Worm (Caenorhabditis elegans) whole organism, L2 larva: ENCODE data around the gene dpff-1.

Experiments used
- C34F6.9 ChIP-seq: fragments of 150-350 bp; optimal IDR thresholded peaks from 2 replicates; lab custom pipeline; 2014; ENCODE audit warnings: missing biosample characterization, missing genetic modification characterization
- F13H6.1 ChIP-seq: sonication (generic microtip); optimal IDR thresholded peaks from 2 replicates; lab custom pipeline; 2016; ENCODE audit warnings: missing genetic modification characterization, missing compliant biosample characterization
- R02D3.7 ChIP-seq: fragments of 150-350 bp; optimal IDR thresholded peaks from 2 replicates; lab custom pipeline; 2014; ENCODE audit warnings: missing biosample characterization, missing genetic modification characterization
- Y55F3AM.14 ChIP-seq: fragments of 200-800 bp; sonication (Bioruptor generic); optimal IDR thresholded peaks from 2 replicates; lab custom pipeline; 2018; ENCODE audit warnings: mild to moderate bottlenecking, missing genetic modification characterization, missing compliant biosample characterization
- ZK546.5 ChIP-seq: sonication (generic microtip); optimal IDR thresholded peaks from 2 replicates; lab custom pipeline; 2017; ENCODE audit warnings: missing biosample characterization, missing genetic modification characterization
- alr-1 ChIP-seq: fragments of 150-350 bp; optimal IDR thresholded peaks from 2 replicates; lab custom pipeline; 2014; ENCODE audit warnings: missing biosample characterization, missing genetic modification characterization
- aly-2 ChIP-seq: fragments of 150-350 bp; optimal IDR thresholded peaks from 2 replicates; lab custom pipeline; 2014; ENCODE audit warnings: missing biosample characterization, missing genetic modification characterization
- ama-1 ChIP-seq: fragments of 150-350 bp; optimal IDR thresholded peaks from 2 replicates; lab custom pipeline; 2018; ENCODE audit warnings: inconsistent platforms
- blmp-1 ChIP-seq: sonication (generic microtip); optimal IDR thresholded peaks from 2 replicates; lab custom pipeline; 2017; ENCODE audit warnings: missing genetic modification characterization, mild to moderate bottlenecking, missing compliant biosample characterization, antibody characterized with exemption, moderate library complexity; ENCODE audit not compliant: insufficient read depth
- ceh-16 ChIP-seq: fragments of 150-350 bp; optimal IDR thresholded peaks from 2 replicates; lab custom pipeline; 2014; ENCODE audit warnings: missing biosample characterization, missing genetic modification characterization
- ceh-82 ChIP-seq: fragments of 150-350 bp; optimal IDR thresholded peaks from 2 replicates; lab custom pipeline; 2014; ENCODE audit warnings: missing biosample characterization, missing genetic modification characterization
- crh-2 ChIP-seq: sonication (generic microtip); optimal IDR thresholded peaks from 2 replicates; lab custom pipeline; 2017; ENCODE audit warnings: missing biosample characterization, missing genetic modification characterization
- dmd-4 ChIP-seq: sonication (generic microtip); optimal IDR thresholded peaks from 2 replicates; lab custom pipeline; 2017; ENCODE audit warnings: missing biosample characterization, missing genetic modification characterization
- egl-27 ChIP-seq: sonication (generic microtip); optimal IDR thresholded peaks from 3 replicates; lab custom pipeline; 2017; ENCODE audit warnings: missing biosample characterization, missing genetic modification reagents, missing genetic modification characterization
- elt-1 ChIP-seq: fragments of 150-350 bp; optimal IDR thresholded peaks from 2 replicates; lab custom pipeline; 2014; ENCODE audit warnings: missing biosample characterization, missing genetic modification characterization
- elt-3 ChIP-seq: sonication (generic microtip); optimal IDR thresholded peaks from 2 replicates; lab custom pipeline; 2017; ENCODE audit warnings: missing biosample characterization, missing genetic modification characterization
- fos-1 ChIP-seq: fragments of 150-350 bp; optimal IDR thresholded peaks from 2 replicates; lab custom pipeline; 2014; ENCODE audit warnings: missing biosample characterization, missing genetic modification characterization
- gmeb-1 ChIP-seq: fragments of 150-350 bp; optimal IDR thresholded peaks from 2 replicates; lab custom pipeline; 2014; ENCODE audit warnings: missing biosample characterization, missing genetic modification characterization
- lin-11 ChIP-seq: fragments of 150-350 bp; sonication (generic microtip); optimal IDR thresholded peaks from 2 replicates; lab custom pipeline; 2014; ENCODE audit warnings: missing biosample characterization, missing genetic modification characterization, inconsistent platforms, mixed read lengths
- lin-13 ChIP-seq: fragments of 150-350 bp; optimal IDR thresholded peaks from 2 replicates; lab custom pipeline; 2014; ENCODE audit warnings: missing biosample characterization, missing genetic modification reagents, missing genetic modification characterization
- lin-39 ChIP-seq: fragments of 150-350 bp; optimal IDR thresholded peaks from 2 replicates; lab custom pipeline; 2014; ENCODE audit warnings: missing biosample characterization, missing genetic modification reagents, missing genetic modification characterization
- lsy-2 ChIP-seq, 2 experiments: fragments of 150-350 bp in 1 of 2; sonication (generic microtip) in 1 of 2; optimal IDR thresholded peaks; 2 replicates each; lab custom pipeline; 2014 to 2017; ENCODE audit warnings: missing biosample characterization in 2 of 2, missing genetic modification characterization in 2 of 2
- mab-5 ChIP-seq: fragments of 150-350 bp; optimal IDR thresholded peaks from 2 replicates; lab custom pipeline; 2014; ENCODE audit warnings: missing biosample characterization, missing genetic modification characterization
- mbf-1 ChIP-seq: sonication (generic microtip); optimal IDR thresholded peaks from 2 replicates; lab custom pipeline; 2017; ENCODE audit warnings: missing biosample characterization, missing genetic modification characterization
- mdl-1 ChIP-seq, 2 experiments: fragments of 150-350 bp in 1 of 2; sonication (generic microtip) in 1 of 2; optimal IDR thresholded peaks; 2 replicates each; lab custom pipeline; 2017; ENCODE audit warnings: missing biosample characterization in 2 of 2, missing genetic modification characterization in 2 of 2
- nhr-10 ChIP-seq: sonication (generic microtip); optimal IDR thresholded peaks from 2 replicates; lab custom pipeline; 2017; ENCODE audit warnings: missing biosample characterization, missing genetic modification characterization
- nhr-11 ChIP-seq: fragments of 150-350 bp; optimal IDR thresholded peaks from 2 replicates; lab custom pipeline; 2014; ENCODE audit warnings: missing biosample characterization, missing genetic modification characterization
- nhr-12 ChIP-seq: fragments of 150-350 bp; optimal IDR thresholded peaks from 2 replicates; lab custom pipeline; 2014; ENCODE audit warnings: missing biosample characterization, missing genetic modification characterization
- nhr-129 ChIP-seq: fragments of 150-350 bp; optimal IDR thresholded peaks from 2 replicates; lab custom pipeline; 2014; ENCODE audit warnings: missing biosample characterization, missing genetic modification characterization
- nhr-21 ChIP-seq: fragments of 150-350 bp; optimal IDR thresholded peaks from 2 replicates; lab custom pipeline; 2014; ENCODE audit warnings: missing biosample characterization, missing genetic modification characterization
- nhr-23 ChIP-seq: fragments of 150-350 bp; optimal IDR thresholded peaks from 2 replicates; lab custom pipeline; 2014; ENCODE audit warnings: missing biosample characterization, missing genetic modification reagents, missing genetic modification characterization
- nhr-237 ChIP-seq: fragments of 150-350 bp; optimal IDR thresholded peaks from 2 replicates; lab custom pipeline; 2014; ENCODE audit warnings: missing biosample characterization, missing genetic modification characterization
- nhr-25 ChIP-seq: fragments of 150-350 bp; sonication (generic microtip); optimal IDR thresholded peaks from 3 replicates; lab custom pipeline; 2014; ENCODE audit warnings: missing biosample characterization, missing genetic modification characterization
- nhr-6 ChIP-seq: fragments of 150-350 bp; optimal IDR thresholded peaks from 2 replicates; lab custom pipeline; 2014; ENCODE audit warnings: missing biosample characterization, missing genetic modification characterization
- nhr-77 ChIP-seq: fragments of 150-350 bp; optimal IDR thresholded peaks from 2 replicates; lab custom pipeline; 2014; ENCODE audit warnings: missing biosample characterization, missing genetic modification characterization
- peb-1 ChIP-seq: fragments of 150-350 bp; optimal IDR thresholded peaks from 2 replicates; lab custom pipeline; 2014; ENCODE audit warnings: missing biosample characterization, missing genetic modification characterization
- sem-4 ChIP-seq: fragments of 150-350 bp; optimal IDR thresholded peaks from 2 replicates; lab custom pipeline; 2014; ENCODE audit warnings: missing biosample characterization, missing genetic modification reagents, missing genetic modification characterization
- skn-1 ChIP-seq: sonication (generic microtip); optimal IDR thresholded peaks from 2 replicates; lab custom pipeline; 2017; ENCODE audit warnings: missing biosample characterization, missing genetic modification characterization
- sma-3 ChIP-seq: sonication (generic microtip); optimal IDR thresholded peaks from 2 replicates; lab custom pipeline; 2016; ENCODE audit warnings: missing genetic modification reagents, missing genetic modification characterization, missing compliant biosample characterization
- sma-9 ChIP-seq, 2 experiments: fragments of 150-350 bp in 1 of 2; sonication (generic microtip) in 1 of 2; optimal IDR thresholded peaks; 2 replicates each; lab custom pipeline; 2014 to 2016; ENCODE audit warnings: missing genetic modification characterization in 2 of 2, mild to moderate bottlenecking in 1 of 2, missing biosample characterization in 1 of 2, missing compliant biosample characterization in 1 of 2, missing genetic modification reagents in 1 of 2, moderate library complexity in 1 of 2
- snpc-4 ChIP-seq: fragments of 150-350 bp; optimal IDR thresholded peaks from 2 replicates; lab custom pipeline; 2014; ENCODE audit warnings: missing biosample characterization, missing genetic modification characterization
- unc-39 ChIP-seq: fragments of 150-350 bp; optimal IDR thresholded peaks from 2 replicates; lab custom pipeline; 2014; ENCODE audit warnings: missing biosample characterization, missing genetic modification characterization
- unc-55 ChIP-seq: fragments of 150-350 bp; sonication (generic microtip); optimal IDR thresholded peaks from 3 replicates; lab custom pipeline; 2014; ENCODE audit warnings: missing biosample characterization, missing genetic modification reagents, missing genetic modification characterization
- unc-62 ChIP-seq: fragments of 150-350 bp; optimal IDR thresholded peaks from 2 replicates; lab custom pipeline; 2014; ENCODE audit warnings: missing biosample characterization, missing genetic modification reagents, missing genetic modification characterization
- zag-1 ChIP-seq: fragments of 150-350 bp; optimal IDR thresholded peaks from 2 replicates; lab custom pipeline; 2014; ENCODE audit warnings: missing biosample characterization, missing genetic modification characterization
- ztf-1 ChIP-seq: fragments of 200-800 bp; sonication (Bioruptor generic); conservative IDR thresholded peaks from 2 replicates; pipeline ENCODE4 v1.3.6; 2022; ENCODE audit warnings: missing genetic modification characterization, missing compliant biosample characterization
- ztf-11 ChIP-seq: sonication (generic microtip); optimal IDR thresholded peaks from 2 replicates; lab custom pipeline; 2017; ENCODE audit warnings: missing biosample characterization, missing genetic modification characterization
- ztf-4 ChIP-seq: fragments of 150-350 bp; optimal IDR thresholded peaks from 2 replicates; lab custom pipeline; 2014; ENCODE audit warnings: missing biosample characterization, missing genetic modification characterization

dpff-1 gene

DNA sequence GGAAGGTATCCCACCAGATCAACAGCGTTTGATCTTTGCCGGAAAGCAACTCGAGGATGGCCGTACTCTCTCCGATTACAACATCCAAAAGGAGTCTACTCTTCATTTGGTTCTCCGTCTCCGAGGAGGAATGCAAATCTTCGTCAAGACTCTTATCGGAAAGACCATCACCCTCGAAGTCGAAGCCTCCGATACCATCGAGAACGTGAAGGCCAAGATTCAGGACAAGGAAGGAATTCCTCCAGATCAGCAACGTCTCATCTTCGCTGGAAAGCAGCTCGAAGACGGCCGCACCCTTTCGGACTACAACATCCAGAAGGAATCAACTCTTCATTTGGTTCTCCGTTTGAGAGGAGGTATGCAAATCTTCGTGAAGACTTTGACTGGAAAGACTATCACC, 36.0 kb upstream of the dpff-1 start:
- TF ChIP-seq elt-3, result no peak
- TF ChIP-seq R02D3.7 (tag; lab: Kevin White, UChicago), result no peak
- no peak for TF ChIP-seq ztf-1
- TF ChIP-seq aly-2 (tag; lab: Kevin White, UChicago), result no peak
- TF ChIP-seq sma-3 (GFP tag; lab: Kevin White, UChicago), result no peak
- no peak for TF ChIP-seq unc-39 (tag; lab: Kevin White, UChicago)
- TF ChIP-seq snpc-4 (tag; lab: Kevin White, UChicago), result no peak
- no peak for TF ChIP-seq peb-1 (tag; lab: Kevin White, UChicago)
- no peak for TF ChIP-seq lin-13
- no peak for TF ChIP-seq crh-2 (tag; lab: Kevin White, UChicago)
- no peak for TF ChIP-seq nhr-21 (tag; lab: Kevin White, UChicago)
- TF ChIP-seq nhr-12 (tag; lab: Kevin White, UChicago), result no peak
- TF ChIP-seq, all 48 proteins: peak for 0

DNA sequence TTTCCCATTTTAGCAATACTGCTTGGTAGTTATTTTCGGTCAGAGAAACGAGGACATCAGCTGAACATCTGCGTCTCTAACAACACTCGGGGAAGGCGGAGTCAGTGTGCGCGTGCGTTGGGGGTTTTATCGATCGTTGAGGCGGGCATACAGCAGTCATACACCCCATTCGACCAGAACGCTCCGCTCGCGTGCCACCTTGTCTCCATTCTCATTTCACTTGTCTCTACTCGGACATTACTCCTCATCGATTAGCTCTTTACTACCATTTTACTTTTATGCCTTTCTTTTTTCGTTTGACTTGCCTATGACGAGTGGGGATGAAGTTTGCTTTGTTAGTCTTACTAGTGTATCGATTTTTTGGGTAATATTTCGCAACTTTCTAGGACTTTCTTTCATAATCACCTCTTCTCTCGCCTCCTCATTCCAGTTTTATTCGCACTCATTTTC, 34.4 kb upstream of the dpff-1 start:
- TF ChIP-seq nhr-129, result peak; percentile 96
- no peak for TF ChIP-seq Y55F3AM.14 (GFP tag; lab: Kevin White, UChicago)
- peak; percentile 80 for TF ChIP-seq sem-4 (tag; lab: Kevin White, UChicago)
- TF ChIP-seq lsy-2 (tag; optimal IDR thresholded peaks at IDR 0.05; lab: Kevin White, UChicago), result peak; percentile 25 to 70
- no peak for TF ChIP-seq nhr-12 (tag; lab: Kevin White, UChicago)
- TF ChIP-seq ztf-1, result 0 out of 2 replicates have a peak, but pooled peaks have one; percentile 65
- TF ChIP-seq unc-39 (tag; lab: Kevin White, UChicago), result no peak
- peak; percentile 67 for TF ChIP-seq sma-9 (GFP tag; optimal IDR thresholded peaks at IDR 0.05; lab: Kevin White, UChicago)
- TF ChIP-seq sma-9 (tag; optimal IDR thresholded peaks at IDR 0.05; lab: Kevin White, UChicago), result no peak
- no peak for TF ChIP-seq elt-1 (tag; lab: Kevin White, UChicago)
- TF ChIP-seq lin-13, result peak; percentile 60
- peak; percentile 9 for TF ChIP-seq peb-1 (tag; lab: Kevin White, UChicago)
- peak; percentile 72 for TF ChIP-seq nhr-25 (tag; lab: Kevin White, UChicago)
- TF ChIP-seq nhr-10 (tag; lab: Kevin White, UChicago), result no peak
- no peak for TF ChIP-seq R02D3.7 (tag; lab: Kevin White, UChicago)
- TF ChIP-seq dmd-4 (tag; lab: Kevin White, UChicago), result no peak
- TF ChIP-seq zag-1 (tag; lab: Kevin White, UChicago), result no peak
- no peak for TF ChIP-seq nhr-11
- TF ChIP-seq snpc-4 (tag; lab: Kevin White, UChicago), result peak; percentile 48
- TF ChIP-seq blmp-1 (tag; lab: Kevin White, UChicago), result peak; percentile 68
- peak; percentile 75 for TF ChIP-seq unc-55
- TF ChIP-seq nhr-23, result no peak
- peak; percentile 63 for TF ChIP-seq crh-2 (tag; lab: Kevin White, UChicago)
- TF ChIP-seq lin-39 (tag; lab: Kevin White, UChicago), result no peak
- TF ChIP-seq C34F6.9 (tag; lab: Kevin White, UChicago), result peak; percentile 82
- peak; percentile 78 for TF ChIP-seq lin-11 (tag; lab: Kevin White, UChicago)
- TF ChIP-seq unc-62, result no peak
- TF ChIP-seq gmeb-1, result peak; percentile 35
- no peak for TF ChIP-seq mbf-1
- TF ChIP-seq ztf-4 (tag; lab: Kevin White, UChicago), result peak; percentile 75
- TF ChIP-seq sma-3 (GFP tag; lab: Kevin White, UChicago), result peak; percentile 56
- no peak for TF ChIP-seq ceh-82 (tag; lab: Kevin White, UChicago)
- peak; percentile 73 for TF ChIP-seq fos-1
- no peak for TF ChIP-seq elt-3
- TF ChIP-seq aly-2 (tag; lab: Kevin White, UChicago), result no peak
- no peak for TF ChIP-seq ceh-16
- TF ChIP-seq skn-1 (tag; lab: Kevin White, UChicago), result peak; percentile 56
- no peak for TF ChIP-seq ZK546.5 (tag; lab: Kevin White, UChicago)
- no peak for TF ChIP-seq nhr-77 (tag; lab: Kevin White, UChicago)
- peak; percentile 86 to 95 for TF ChIP-seq mdl-1 (tag; optimal IDR thresholded peaks at IDR 0.05; lab: Kevin White, UChicago)
- TF ChIP-seq nhr-237 (tag; lab: Kevin White, UChicago), result no peak
- peak; percentile 52 for TF ChIP-seq egl-27
- TF ChIP-seq ama-1, result peak; percentile 98
- no peak for TF ChIP-seq nhr-6
- TF ChIP-seq nhr-21 (tag; lab: Kevin White, UChicago), result peak; percentile 66
- peak; percentile 40 for TF ChIP-seq F13H6.1 (tag; lab: Kevin White, UChicago)
- peak; percentile 14 for TF ChIP-seq mab-5
- no peak for TF ChIP-seq ztf-11 (tag; lab: Kevin White, UChicago)
- TF ChIP-seq alr-1, result no peak
